Fruit fly (Drosophila melanogaster) whole organism, wandering third instar larva: Measurements from ENCODE around the gene CG11396.
A peak's percentile ranks its signal among the peaks of the same experiment; 100 is the strongest.

Experiments used
- Dif ChIP-seq: fragments of 200-275, 200-300 bp; sonication (Bioruptor generic); optimal IDR thresholded peaks from 2 replicates; lab custom pipeline; 2018; ENCODE audit warnings: missing biosample characterization, missing genetic modification characterization; ENCODE audit not compliant: partially characterized antibody
- Hr78 ChIP-seq: fragments of >200 bp; optimal IDR thresholded peaks from 2 replicates; lab custom pipeline; 2017; ENCODE audit warnings: missing biosample characterization, missing genetic modification characterization
- Rel ChIP-seq, 2 experiments: fragments of 200-800 bp; sonication (Bioruptor generic) in 1 of 2; optimal IDR thresholded peaks; 2 replicates in 1 of 2; 3 replicates in 1 of 2; lab custom pipeline; 2016 to 2019; ENCODE audit warnings: mild to moderate bottlenecking in 2 of 2, missing biosample characterization in 2 of 2, missing genetic modification characterization in 2 of 2, moderate library complexity in 1 of 2
- br ChIP-seq: fragments of 200-800 bp; sonication (Bioruptor generic); optimal IDR thresholded peaks from 2 replicates; lab custom pipeline; 2016; ENCODE audit warnings: missing biosample characterization, missing genetic modification characterization
- pan ChIP-seq: fragments of >200 bp; optimal IDR thresholded peaks from 2 replicates; lab custom pipeline; 2017
- sage ChIP-seq: fragments of 200-800 bp; sonication (Bioruptor generic); optimal IDR thresholded peaks from 2 replicates; lab custom pipeline; 2016; ENCODE audit warnings: missing biosample characterization, mild to moderate bottlenecking, missing genetic modification characterization
- usp ChIP-seq: fragments of >200 bp; optimal IDR thresholded peaks from 2 replicates; lab custom pipeline; 2017; ENCODE audit warnings: missing biosample characterization, missing genetic modification characterization

- TF ChIP-seq Hr78 (GFP tag; lab: Kevin White, UChicago) = no peak
- no peak for TF ChIP-seq pan (lab: Kevin White, UChicago)
- TF ChIP-seq Dif (GFP tag; lab: Kevin White, UChicago) = no peak
- TF ChIP-seq sage (GFP tag; lab: Kevin White, UChicago) = peak; percentile 65
- no peak for TF ChIP-seq usp (GFP tag; lab: Kevin White, UChicago)
- TF ChIP-seq Rel (GFP tag; optimal IDR thresholded peaks at IDR 0.05; lab: Kevin White, UChicago) = no peak
- TF ChIP-seq Rel (tag; optimal IDR thresholded peaks at IDR 0.05; lab: Kevin White, UChicago) = no peak
- TF ChIP-seq br = peak; percentile 72
These were observed 15.9 kb downstream of the CG11396 start for dm6 chr3L:20771891-20772646.
